Worm (Caenorhabditis elegans): ENCODE data around the gene klf-2.

klf-2 gene

ce11 chrV:20727458-20727857, 42.0 kb downstream of the klf-2 start:
- TF ChIP-seq egl-18 (GFP tag; IDR thresholded peaks at IDR 0.05) = no peak
- TF ChIP-seq let-526 (GFP tag; IDR thresholded peaks at IDR 0.05) = no peak
- TF ChIP-seq rcor-1 (GFP tag; IDR thresholded peaks at IDR 0.05) = no peak
- TF ChIP-seq ztf-18 (tag; optimal IDR thresholded peaks at IDR 0.05) = no peak
- TF ChIP-seq B0261.1 (tag; optimal IDR thresholded peaks at IDR 0.05) = no peak
- no peak for TF ChIP-seq repo-1 (tag; optimal IDR thresholded peaks at IDR 0.05)
- TF ChIP-seq nhr-120 (GFP tag; IDR thresholded peaks at IDR 0.05) = no peak

ce11 chrV:20728763-20729350, 43.4 kb downstream of the klf-2 start, which contains the start of gene ipla-3:
Gene ipla-3, minus strand, starts transcription at chrV:20729272.
- no peak for TF ChIP-seq nfya-2 (GFP tag; IDR thresholded peaks at IDR 0.05)
- peak; percentile 75 for TF ChIP-seq lin-40 (tag; optimal IDR thresholded peaks at IDR 0.05)
- 0 out of 2 replicates have a peak, but pooled peaks have one; percentile 19 for TF ChIP-seq lir-1 (GFP tag; conservative IDR thresholded peaks at IDR 0.05)
- no peak for TF ChIP-seq rec-8 (tag; optimal IDR thresholded peaks at IDR 0.05)
- TF ChIP-seq K12H6.12 (tag; optimal IDR thresholded peaks at IDR 0.05) = peak; percentile 72
- TF ChIP-seq him-1 (tag; optimal IDR thresholded peaks at IDR 0.05) = no peak
- no peak for TF ChIP-seq gei-17 (GFP tag; optimal IDR thresholded peaks at IDR 0.05)
- peak; percentile 70 for TF ChIP-seq madf-10 (tag; optimal IDR thresholded peaks at IDR 0.05)
- TF ChIP-seq snpc-1.1 (tag; optimal IDR thresholded peaks at IDR 0.05; ENCODE audit: insufficient read depth) = no peak
- peak; percentile 49; the same call in 1 of the 2 replicates for TF ChIP-seq mcd-1 (GFP tag; IDR thresholded peaks at IDR 0.05)
- TF ChIP-seq ZK185.1 (tag; optimal IDR thresholded peaks at IDR 0.05; ENCODE audit: poor library complexity, severe bottlenecking) = peak; percentile 25
- TF ChIP-seq tlf-1 (GFP tag; optimal IDR thresholded peaks at IDR 0.05) = peak; percentile 37
- TF ChIP-seq tbp1 (GFP tag; optimal IDR thresholded peaks at IDR 0.05) = peak; percentile 50
- no peak for TF ChIP-seq F10E7.11 (tag; optimal IDR thresholded peaks at IDR 0.05)
- TF ChIP-seq ceh-27 (GFP tag; optimal IDR thresholded peaks at IDR 0.05) = peak; percentile 77
- TF ChIP-seq attf-5 (GFP tag; optimal IDR thresholded peaks at IDR 0.05) = peak; percentile 75
- TF ChIP-seq madf-6 (GFP tag; IDR thresholded peaks at IDR 0.05) = 0 out of 2 replicates have a peak, but pooled peaks have one; percentile 34
- peak; percentile 32 for TF ChIP-seq F23B12.7 (tag; optimal IDR thresholded peaks at IDR 0.05; ENCODE audit: insufficient read depth)
- TF ChIP-seq nhr-27 (tag; optimal IDR thresholded peaks at IDR 0.05) = no peak
- TF ChIP-seq mes-4 (tag; optimal IDR thresholded peaks at IDR 0.05) = no peak
- TF ChIP-seq nfyb-1 (GFP tag; IDR thresholded peaks at IDR 0.05) = 0 out of 2 replicates have a peak, but pooled peaks have one; percentile 51
- TF ChIP-seq ama-1 (optimal IDR thresholded peaks at IDR 0.05) = no peak
- TF ChIP-seq ama-1 (GFP tag; optimal IDR thresholded peaks at IDR 0.05) = no peak
- TF ChIP-seq efl-1 (GFP tag; optimal IDR thresholded peaks at IDR 0.05) = peak; percentile 32
- TF ChIP-seq lin-54 (GFP tag; optimal IDR thresholded peaks at IDR 0.05) = peak; percentile 51
- TF ChIP-seq F22D6.2 (tag; optimal IDR thresholded peaks at IDR 0.05) = peak; percentile 1
- peak; percentile 57 for TF ChIP-seq pha-4 (tag; optimal IDR thresholded peaks at IDR 0.05)
- peak; percentile 77 for TF ChIP-seq dox-1 (GFP tag; IDR thresholded peaks at IDR 0.05)
- TF ChIP-seq B0336.3 (GFP tag; IDR thresholded peaks at IDR 0.05) = peak; percentile 53; the same call in 1 of the 2 replicates
- TF ChIP-seq atf-7 (tag; optimal IDR thresholded peaks at IDR 0.05) = peak; percentile 64
- TF ChIP-seq cebp-1 (GFP tag; IDR thresholded peaks at IDR 0.05) = peak; percentile 79
- TF ChIP-seq cebp-1 (tag; optimal IDR thresholded peaks at IDR 0.05) = peak; percentile 90
- TF ChIP-seq pbrm-1 (GFP tag; IDR thresholded peaks at IDR 0.05) = no peak
- no peak for TF ChIP-seq bed-2 (GFP tag; IDR thresholded peaks at IDR 0.05)
- 0 out of 2 replicates have a peak, but pooled peaks have one; percentile 21 for TF ChIP-seq D2030.7 (GFP tag; IDR thresholded peaks at IDR 0.05)
- TF ChIP-seq lin-35 (GFP tag; optimal IDR thresholded peaks at IDR 0.05) = peak in 1 of 3 experiments; percentile 26
- TF ChIP-seq Y79H2A.3 (GFP tag; conservative IDR thresholded peaks at IDR 0.05) = no peak
- peak; percentile 94 for TF ChIP-seq hmg-1.2 (GFP tag; IDR thresholded peaks at IDR 0.05)
- no peak for TF ChIP-seq F52B5.7 (tag; optimal IDR thresholded peaks at IDR 0.05)
- TF ChIP-seq ekl-4 (GFP tag; IDR thresholded peaks at IDR 0.05) = 0 out of 2 replicates have a peak, but pooled peaks have one; percentile 32
